Fruit fly (Drosophila melanogaster): ENCODE measurements around the gene CG12288.

CG12288 gene

dm6 chr2L:16859103-16859502 lies 42.9 kb downstream of the CG12288 start:
- peak in 1 of 2 experiments; percentile 51 for TF ChIP-seq tll (GFP tag; optimal IDR thresholded peaks at IDR 0.05)
- peak; percentile 9; the same call in 1 of the 2 replicates for TF ChIP-seq CG10366 (GFP tag; IDR thresholded peaks at IDR 0.05)
- TF ChIP-seq z (GFP tag; IDR thresholded peaks at IDR 0.05), result peak; percentile 94
- no peak for TF ChIP-seq unpg (GFP tag; optimal IDR thresholded peaks at IDR 0.05)
- no peak for TF ChIP-seq CG8290 (GFP tag; optimal IDR thresholded peaks at IDR 0.05)
- peak in 1 of 2 experiments; percentile 9 for TF ChIP-seq CG8290 (tag; optimal IDR thresholded peaks at IDR 0.05)
- peak; percentile 21 for TF ChIP-seq CG3163 (GFP tag; optimal IDR thresholded peaks at IDR 0.05)
- TF ChIP-seq Med (GFP tag), result peak; percentile 75
- TF ChIP-seq Ets65A (GFP tag), result peak; percentile 78
- no peak for TF ChIP-seq HLHmδ (GFP tag; optimal IDR thresholded peaks at IDR 0.05)
- peak; percentile 98 for TF ChIP-seq CG2199 (GFP tag; IDR thresholded peaks at IDR 0.05)
- no peak for TF ChIP-seq Sry-β (GFP tag; optimal IDR thresholded peaks at IDR 0.05)
- TF ChIP-seq CG15479 (GFP tag; optimal IDR thresholded peaks at IDR 0.05), result peak; percentile 4
- no peak for TF ChIP-seq caup (GFP tag; optimal IDR thresholded peaks at IDR 0.05; ENCODE audit: severe bottlenecking)
- TF ChIP-seq CG14860 (GFP tag; IDR thresholded peaks at IDR 0.05; ENCODE audit: partially characterized antibody), result no peak
- peak; percentile 87 for TF ChIP-seq twi (tag; optimal IDR thresholded peaks at IDR 0.05)
- no peak for TF ChIP-seq CG4404 (GFP tag; IDR thresholded peaks at IDR 0.05)
- TF ChIP-seq Abd-B (GFP tag; optimal IDR thresholded peaks at IDR 0.05), result no peak
- TF ChIP-seq CG9437 (GFP tag; optimal IDR thresholded peaks at IDR 0.05), result peak; percentile 79

- TF ChIP-seq Adf1 (GFP tag; IDR thresholded peaks at IDR 0.05) (no peak), CG12104 (GFP tag; optimal IDR thresholded peaks at IDR 0.05) (no peak), Pdp1 (GFP tag; optimal IDR thresholded peaks at IDR 0.05) (no peak), CG32767 (GFP tag; IDR thresholded peaks at IDR 0.05) (no peak), HLHmδ (GFP tag; optimal IDR thresholded peaks at IDR 0.05) (no peak), gsb-n (tag; optimal IDR thresholded peaks at IDR 0.05) (peak; percentile 8), MBD-R2 (GFP tag; IDR thresholded peaks at IDR 0.05) (no peak), Med (GFP tag) (peak; percentile 66), NC2α (GFP tag; optimal IDR thresholded peaks at IDR 0.05) (no peak), CG5180 (GFP tag; optimal IDR thresholded peaks at IDR 0.05) (no peak), CG18476 (GFP tag; optimal IDR thresholded peaks at IDR 0.05) (no peak), CG2199 (GFP tag; IDR thresholded peaks at IDR 0.05) (peak; percentile 66; the same call in 2 of the 3 replicates), CG6813 (GFP tag; optimal IDR thresholded peaks at IDR 0.05) (peak; percentile 25), B-H2 (GFP tag; optimal IDR thresholded peaks at IDR 0.05) (no peak), lab (GFP tag; optimal IDR thresholded peaks at IDR 0.05) (peak; percentile 7), Sry-β (GFP tag; optimal IDR thresholded peaks at IDR 0.05) (no peak), Dbx (GFP tag; IDR thresholded peaks at IDR 0.05) (no peak), CG13296 (GFP tag; optimal IDR thresholded peaks at IDR 0.05) (peak; percentile 20), ranshi (GFP tag; IDR thresholded peaks at IDR 0.05) (no peak), Trl (optimal IDR thresholded peaks at IDR 0.05) (peak in 1 of 2 experiments; percentile 41), Trl (GFP tag; optimal IDR thresholded peaks at IDR 0.05) (no peak), CG12299 (tag; optimal IDR thresholded peaks at IDR 0.05) (no peak), corto (GFP tag; optimal IDR thresholded peaks at IDR 0.05) (no peak), sens (GFP tag) (peak; percentile 5), CG6254 (GFP tag; optimal IDR thresholded peaks at IDR 0.05) (peak; percentile 47), maf-S (GFP tag; optimal IDR thresholded peaks at IDR 0.05) (no peak), pum (GFP tag; optimal IDR thresholded peaks at IDR 0.05) (no peak), CG17912 (GFP tag; optimal IDR thresholded peaks at IDR 0.05) (no peak), onecut (GFP tag; IDR thresholded peaks at IDR 0.05) (peak; percentile 38; the same call in 1 of the 2 replicates), Ets97D (GFP tag; optimal IDR thresholded peaks at IDR 0.05) (no peak), CG2129 (GFP tag; IDR thresholded peaks at IDR 0.05; ENCODE audit: partially characterized antibody) (no peak), CG2875 (GFP tag; optimal IDR thresholded peaks at IDR 0.05) (no peak), CG1529 (GFP tag; optimal IDR thresholded peaks at IDR 0.05) (no peak), Oaz (GFP tag; IDR thresholded peaks at IDR 0.05) (no peak), ttk (GFP tag; IDR thresholded peaks at IDR 0.05) (no peak)
Measured at dm6 chr2L:16858466-16859007, 43.5 kb downstream of the CG12288 start, which contains the start of gene CG31809. Gene CG31809 (minus strand): TSS chr2L:16858714.

Measured in whole organism, embryonic.